Worm (Caenorhabditis elegans): ENCODE results near the gene C15B12.8.

DNA sequence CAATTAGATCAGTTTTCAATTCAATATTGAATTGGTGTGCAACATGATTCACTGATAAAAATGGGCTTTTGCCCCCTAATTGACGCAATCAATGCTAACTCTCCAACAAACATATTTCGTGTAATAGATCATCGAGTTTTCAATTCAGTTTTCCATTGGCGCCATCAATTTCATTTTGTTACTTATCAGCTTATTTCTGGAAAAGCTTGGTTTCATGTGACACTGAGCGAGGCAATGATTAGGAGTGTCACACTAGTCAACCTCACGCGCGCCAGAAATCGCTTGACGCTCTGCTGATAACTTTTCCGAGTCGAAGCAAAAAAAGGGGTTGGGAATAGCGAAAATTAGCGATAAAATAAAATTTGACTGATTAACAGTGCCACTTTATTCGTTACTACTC lies 44.5 kb downstream of the C15B12.8 start, which contains the start of gene ets-4:
- TF ChIP-seq ama-1 (optimal IDR thresholded peaks at IDR 0.05) (no peak), hmg-4 (GFP tag; optimal IDR thresholded peaks at IDR 0.05) (no peak), tra-4 (tag; optimal IDR thresholded peaks at IDR 0.05) (no peak), B0310.2 (tag; optimal IDR thresholded peaks at IDR 0.05) (no peak), scrt-1 (GFP tag; IDR thresholded peaks at IDR 0.05) (no peak)

Measured in whole organism, early embryonic.